Worm (Caenorhabditis elegans) whole organism, L4 larva: ENCODE results near the gene str-35.
"Not testable (repeated sequence)": the region's sequence is repeated elsewhere in the genome, so short reads cannot be mapped to it uniquely, and the experiment has no call there.

Experiments
- F26F4.8 ChIP-seq: fragments of 200-800 bp; sonication (Bioruptor generic); conservative IDR thresholded peaks from 2 replicates; pipeline ENCODE4 v1.3.6; 2022; ENCODE audit warnings: missing genetic modification characterization, missing compliant biosample characterization
- T20F7.1 ChIP-seq: fragments of 200-800 bp; sonication (Bioruptor generic); optimal IDR thresholded peaks from 2 replicates; lab custom pipeline; 2018; ENCODE audit warnings: mild to moderate bottlenecking, missing genetic modification characterization, missing compliant biosample characterization
- T26A8.4 ChIP-seq: fragments of 200-800 bp; sonication (Bioruptor generic); IDR thresholded peaks from 2 replicates; pipeline ENCODE4 v1.3.6; 2022; ENCODE audit warnings: missing genetic modification characterization, missing compliant biosample characterization
- Y105C5A.15 ChIP-seq: fragments of 200-800 bp; sonication (Bioruptor generic); IDR thresholded peaks from 2 replicates; pipeline ENCODE4 v1.3.6; 2022; ENCODE audit warnings: missing genetic modification characterization, missing compliant biosample characterization
- ZK337.2 ChIP-seq: fragments of 200-800 bp; sonication (Bioruptor generic); IDR thresholded peaks from 2 replicates; pipeline ENCODE4 v1.3.6; 2022; ENCODE audit warnings: missing genetic modification reagents, missing genetic modification characterization, missing compliant biosample characterization
- ZK546.5 ChIP-seq, 2 experiments: sonication (generic microtip); optimal IDR thresholded peaks; 2 replicates each; lab custom pipeline; 2017; ENCODE audit warnings: missing biosample characterization in 2 of 2, missing genetic modification characterization in 2 of 2
- aha-1 ChIP-seq: fragments of 150-350 bp; peaks from one replicate; lab custom pipeline; 2014; ENCODE audit warnings: missing biosample characterization, missing genetic modification characterization
- ama-1 ChIP-seq: fragments of 150-350 bp; optimal IDR thresholded peaks from 2 replicates; lab custom pipeline; 2014; ENCODE audit warnings: inconsistent platforms, mixed read lengths
- arid-1 ChIP-seq: fragments of 200-800 bp; sonication (Bioruptor generic); conservative IDR thresholded peaks from 2 replicates; pipeline ENCODE4 v1.3.6; 2022; ENCODE audit warnings: missing genetic modification reagents, missing genetic modification characterization, missing compliant biosample characterization
- ceh-32 ChIP-seq: sonication (generic microtip); optimal IDR thresholded peaks from 2 replicates; lab custom pipeline; 2016; ENCODE audit warnings: mild to moderate bottlenecking, missing genetic modification characterization, missing compliant biosample characterization; ENCODE audit not compliant: poor library complexity
- ces-1 ChIP-seq: fragments of 150-350 bp; sonication (generic microtip); optimal IDR thresholded peaks from 4 replicates; lab custom pipeline; 2014; ENCODE audit warnings: missing biosample characterization, missing genetic modification reagents, missing genetic modification characterization
- ctbp-1 ChIP-seq: fragments of 200-800 bp; sonication (Bioruptor generic); IDR thresholded peaks from 2 replicates; pipeline ENCODE4 v1.3.6; 2022; ENCODE audit warnings: missing genetic modification reagents, missing genetic modification characterization, missing compliant biosample characterization
- daf-12 ChIP-seq: fragments of 150-350 bp; optimal IDR thresholded peaks from 2 replicates; lab custom pipeline; 2014; ENCODE audit warnings: missing biosample characterization, missing genetic modification reagents, missing genetic modification characterization
- daf-16 ChIP-seq, 3 experiments: sonication (generic microtip); optimal IDR thresholded peaks; 2 replicates each; lab custom pipeline; 2016 to 2017; ENCODE audit warnings: missing genetic modification characterization in 3 of 3, missing genetic modification reagents in 3 of 3, mild to moderate bottlenecking in 2 of 3, missing compliant biosample characterization in 2 of 3, missing biosample characterization in 1 of 3, moderate library complexity in 1 of 3
- daf-8 ChIP-seq: fragments of 200-800 bp; sonication (Bioruptor generic); IDR thresholded peaks from 2 replicates; pipeline ENCODE4 v1.3.6; 2022; ENCODE audit warnings: missing genetic modification characterization, missing compliant biosample characterization
- dmd-6 ChIP-seq: fragments of 200-800 bp; sonication (Bioruptor generic); IDR thresholded peaks from 2 replicates; pipeline ENCODE4 v1.3.6; 2022; ENCODE audit warnings: missing genetic modification reagents, missing genetic modification characterization, missing compliant biosample characterization
- dmd-8 ChIP-seq: fragments of 200-800 bp; sonication (Bioruptor generic); IDR thresholded peaks from 2 replicates; pipeline ENCODE4 v1.3.6; 2022; ENCODE audit warnings: missing genetic modification characterization, missing compliant biosample characterization
- duxl-1 ChIP-seq: sonication (generic microtip); optimal IDR thresholded peaks from 2 replicates; lab custom pipeline; 2016; ENCODE audit warnings: mild to moderate bottlenecking, missing genetic modification characterization, moderate library complexity, missing compliant biosample characterization; ENCODE audit not compliant: poor library complexity
- egl-43 ChIP-seq: fragments of 200-800 bp; sonication (Bioruptor generic); IDR thresholded peaks from 2 replicates; pipeline ENCODE4 v1.3.6; 2022; ENCODE audit warnings: missing genetic modification reagents, missing genetic modification characterization, missing compliant biosample characterization
- gei-8 ChIP-seq: fragments of 200-800 bp; sonication (Bioruptor generic); optimal IDR thresholded peaks from 2 replicates; lab custom pipeline; 2018; ENCODE audit warnings: mild to moderate bottlenecking, missing genetic modification characterization, missing compliant biosample characterization
- hif-1 ChIP-seq, 2 experiments: sonication (generic microtip); optimal IDR thresholded peaks; 2 replicates each; lab custom pipeline; 2016 to 2017; ENCODE audit warnings: missing compliant biosample characterization in 2 of 2, missing genetic modification characterization in 2 of 2, missing genetic modification reagents in 2 of 2, missing genotype in 2 of 2, mild to moderate bottlenecking in 1 of 2
- hlh-11 ChIP-seq: fragments of 200-800 bp; sonication (Bioruptor generic); optimal IDR thresholded peaks from 2 replicates; lab custom pipeline; 2018; ENCODE audit warnings: mild to moderate bottlenecking, missing genetic modification characterization, missing compliant biosample characterization
- lin-1 ChIP-seq: fragments of 200-800 bp; sonication (Bioruptor generic); IDR thresholded peaks from 2 replicates; pipeline ENCODE4 v1.3.6; 2022; ENCODE audit warnings: missing genetic modification reagents, missing genetic modification characterization, missing compliant biosample characterization
- mdl-1 ChIP-seq, 2 experiments: fragments of 150-350 bp in 1 of 2; sonication (generic microtip) in 1 of 2; optimal IDR thresholded peaks; 2 replicates each; lab custom pipeline; 2014 to 2017; ENCODE audit warnings: missing biosample characterization in 2 of 2, missing genetic modification characterization in 2 of 2
- mxl-2 ChIP-seq: fragments of 200-800 bp; sonication (Bioruptor generic); conservative IDR thresholded peaks from 2 replicates; pipeline ENCODE4 v1.3.6; 2022; ENCODE audit warnings: missing genetic modification reagents, missing genetic modification characterization, missing compliant biosample characterization
- nhr-11 ChIP-seq: fragments of 150-350 bp; optimal IDR thresholded peaks from 2 replicates; lab custom pipeline; 2014; ENCODE audit warnings: missing biosample characterization, missing genetic modification characterization
- nhr-111 ChIP-seq: fragments of 200-800 bp; sonication (Bioruptor generic); optimal IDR thresholded peaks from 2 replicates; lab custom pipeline; 2018; ENCODE audit warnings: mild to moderate bottlenecking, missing genetic modification characterization, missing compliant biosample characterization
- nhr-28 ChIP-seq: fragments of 150-350 bp; optimal IDR thresholded peaks from 2 replicates; lab custom pipeline; 2014; ENCODE audit warnings: missing biosample characterization, missing genetic modification characterization
- nhr-42 ChIP-seq: fragments of 200-800 bp; sonication (Bioruptor generic); IDR thresholded peaks from 2 replicates; pipeline ENCODE4 v1.3.6; 2022; ENCODE audit warnings: missing genetic modification characterization, missing compliant biosample characterization
- nhr-6 ChIP-seq: fragments of 150-350 bp; optimal IDR thresholded peaks from 2 replicates; lab custom pipeline; 2014; ENCODE audit warnings: missing biosample characterization, missing genetic modification characterization
- nhr-76 ChIP-seq: fragments of 150-350 bp; optimal IDR thresholded peaks from 2 replicates; lab custom pipeline; 2014; ENCODE audit warnings: missing biosample characterization, missing genetic modification characterization
- php-3 ChIP-seq: fragments of 200-800 bp; sonication (Bioruptor generic); IDR thresholded peaks from 2 replicates; pipeline ENCODE4 v1.3.6; 2022; ENCODE audit warnings: missing genetic modification reagents, missing genetic modification characterization, missing compliant biosample characterization
- pqm-1 ChIP-seq: sonication (generic microtip); optimal IDR thresholded peaks from 2 replicates; lab custom pipeline; 2017; ENCODE audit warnings: missing biosample characterization, missing genetic modification characterization
- sdz-12 ChIP-seq: fragments of 200-800 bp; sonication (Bioruptor generic); optimal IDR thresholded peaks from 2 replicates; lab custom pipeline; 2018; ENCODE audit warnings: mild to moderate bottlenecking, missing genetic modification characterization, missing compliant biosample characterization
- set-16 ChIP-seq: fragments of 200-800 bp; sonication (Bioruptor generic); IDR thresholded peaks from 2 replicates; pipeline ENCODE4 v1.3.6; 2022; ENCODE audit warnings: missing genetic modification reagents, missing genetic modification characterization, missing compliant biosample characterization
- snpc-4 ChIP-seq: fragments of 150-350 bp; optimal IDR thresholded peaks from 2 replicates; lab custom pipeline; 2014; ENCODE audit warnings: missing biosample characterization, missing genetic modification characterization
- spr-1 ChIP-seq: sonication (generic microtip); optimal IDR thresholded peaks from 2 replicates; lab custom pipeline; 2016; ENCODE audit warnings: mild to moderate bottlenecking, missing genetic modification characterization, missing compliant biosample characterization
- unc-130 ChIP-seq: sonication (generic microtip); optimal IDR thresholded peaks from 2 replicates; lab custom pipeline; 2016; ENCODE audit warnings: missing genetic modification reagents, missing genetic modification characterization, missing compliant biosample characterization
- unc-39 ChIP-seq: sonication (generic microtip); optimal IDR thresholded peaks from 2 replicates; lab custom pipeline; 2017; ENCODE audit warnings: missing biosample characterization, missing genetic modification characterization
- unc-62 ChIP-seq, 3 experiments: fragments of 150-350 bp in 1 of 3; sonication (generic microtip); optimal IDR thresholded peaks in 2 of 3; peaks in 1 of 3; 1 replicate in 1 of 3; 2 replicates in 2 of 3; lab custom pipeline; 2014 to 2017; ENCODE audit warnings: missing biosample characterization in 3 of 3, missing genetic modification characterization in 3 of 3, missing genetic modification reagents in 3 of 3, missing genotype in 1 of 3
- vab-7 ChIP-seq: fragments of 200-800 bp; sonication (Bioruptor generic); IDR thresholded peaks from 2 replicates; pipeline ENCODE4 v1.3.6; 2022; ENCODE audit warnings: missing genetic modification reagents, missing genetic modification characterization, missing compliant biosample characterization
- zfp-3 ChIP-seq: fragments of 200-800 bp; sonication (Bioruptor generic); conservative IDR thresholded peaks from 2 replicates; pipeline ENCODE4 v1.3.6; 2022; ENCODE audit warnings: missing genetic modification reagents, missing genetic modification characterization, missing compliant biosample characterization

The str-35 gene

DNA sequence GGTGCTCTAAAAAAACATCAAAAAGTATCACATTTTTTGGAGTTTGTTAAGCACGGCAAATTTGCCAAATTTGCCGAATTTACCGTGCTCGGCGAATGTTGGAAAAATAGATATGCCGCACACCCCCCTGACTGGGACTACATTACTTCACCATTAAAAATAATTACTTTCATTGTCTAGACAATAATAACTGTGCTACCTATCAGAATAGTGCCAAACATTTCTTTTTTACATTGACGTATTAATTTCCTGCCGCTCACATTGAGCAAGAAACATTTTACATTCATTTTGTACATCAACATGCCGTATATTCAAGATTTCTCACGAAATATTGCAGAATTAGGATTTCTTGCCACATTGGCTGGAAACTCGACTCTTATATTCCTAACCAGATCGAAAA lies at the start of gene str-35:
Gene str-35 (plus strand): TSS at position 301 of the 400 bp plus-strand sequence.
- not testable (repeated sequence) for TF ChIP-seq nhr-28 (tag; lab: Kevin White, UChicago); ama-1 (lab: Kevin White, UChicago); hif-1 (tag; optimal IDR thresholded peaks at IDR 0.05; lab: Kevin White, UChicago)

DNA sequence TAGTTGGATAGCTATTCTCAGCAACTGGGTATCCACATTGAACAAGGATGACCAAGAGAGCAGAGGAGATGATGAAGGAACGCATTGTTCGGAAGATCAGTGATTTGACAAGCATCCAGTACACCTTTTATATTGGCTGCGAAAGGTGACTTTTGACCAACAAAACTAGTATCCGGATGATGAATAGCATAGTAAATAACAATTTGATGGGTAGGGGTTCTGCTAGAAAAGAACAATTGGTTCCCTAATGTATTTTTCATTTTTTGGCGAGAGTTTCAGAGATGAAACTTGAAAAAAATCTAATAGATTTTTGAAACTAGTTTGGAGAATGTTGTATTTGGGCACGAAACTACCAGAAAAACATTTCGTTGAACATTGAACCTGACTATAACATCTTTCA lies 46.4 kb upstream of the str-35 start, which contains the start of gene Y47D7A.11:
Gene Y47D7A.11 (minus strand): TSS at position 101 of the 400 bp plus-strand sequence.
- TF ChIP-seq unc-62 (GFP tag; optimal IDR thresholded peaks at IDR 0.05 in 1 of 2; lab: Kevin White, UChicago), result peak in 1 of 2 experiments; percentile 28
- TF ChIP-seq unc-62 (tag; optimal IDR thresholded peaks at IDR 0.05; lab: Kevin White, UChicago), result no peak
- no peak for TF ChIP-seq nhr-11 (tag; lab: Kevin White, UChicago)

DNA sequence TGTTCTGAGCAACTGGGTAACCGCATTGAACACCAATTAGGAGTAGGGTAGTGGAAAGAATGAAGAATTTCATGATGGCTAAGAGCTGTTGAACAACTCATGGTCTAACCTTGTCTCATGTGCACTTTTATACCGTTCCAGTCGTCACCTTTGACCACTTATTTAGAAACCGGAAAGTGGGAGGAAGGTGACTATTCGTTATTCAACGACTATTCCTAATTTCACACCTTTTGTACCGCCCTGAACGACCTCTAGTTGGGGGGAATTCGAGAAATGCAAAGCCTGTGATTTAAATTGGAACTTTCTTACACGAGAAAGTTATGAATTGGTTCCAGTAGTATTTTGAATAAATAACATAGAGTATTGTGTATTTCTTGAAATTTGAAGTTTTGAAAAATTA lies 45.1 kb upstream of the str-35 start, which contains the start of gene Y47D7A.12:
Gene Y47D7A.12 (minus strand): TSS at position 101 of the 400 bp plus-strand sequence.
- TF ChIP-seq unc-39 (no peak), ZK546.5 (tag; optimal IDR thresholded peaks at IDR 0.05; lab: Kevin White, UChicago) (no peak), daf-8 (GFP tag; lab: Robert Waterston, UW) (no peak), zfp-3 (no peak), spr-1 (no peak), snpc-4 (tag; lab: Kevin White, UChicago) (no peak), php-3 (GFP tag; lab: Robert Waterston, UW) (no peak), gei-8 (no peak), hif-1 (tag; optimal IDR thresholded peaks at IDR 0.05; lab: Kevin White, UChicago) (no peak), F26F4.8 (GFP tag; lab: Robert Waterston, UW) (no peak), arid-1 (GFP tag; lab: Robert Waterston, UW) (no peak), nhr-76 (tag; lab: Kevin White, UChicago) (no peak), daf-12 (tag; lab: Kevin White, UChicago) (no peak), nhr-42 (GFP tag; lab: Robert Waterston, UW) (no peak), ctbp-1 (GFP tag; lab: Robert Waterston, UW) (no peak), ces-1 (GFP tag; lab: Kevin White, UChicago) (no peak), nhr-6 (tag; lab: Kevin White, UChicago) (no peak), duxl-1 (tag; lab: Kevin White, UChicago) (no peak), pqm-1 (no peak), unc-130 (no peak)

DNA sequence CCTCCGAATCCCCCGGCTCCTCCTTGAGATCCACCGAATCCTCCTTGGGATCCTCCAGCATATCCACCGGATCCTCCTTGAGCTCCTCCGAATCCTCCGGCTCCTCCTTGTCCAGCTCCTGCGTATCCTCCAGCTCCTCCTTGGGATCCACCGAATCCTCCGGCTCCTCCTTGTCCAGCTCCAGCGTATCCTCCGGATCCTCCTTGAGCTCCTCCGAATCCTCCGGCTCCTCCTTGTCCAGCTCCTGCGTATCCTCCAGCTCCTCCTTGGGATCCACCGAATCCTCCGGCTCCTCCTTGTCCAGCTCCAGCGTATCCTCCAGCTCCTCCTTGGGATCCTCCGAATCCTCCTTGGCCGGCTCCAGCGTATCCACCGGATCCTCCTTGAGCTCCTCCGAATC lies 42.4 kb upstream of the str-35 start:
- TF ChIP-seq set-16 (GFP tag; lab: Robert Waterston, UW) (peak; percentile 46; the same call in 1 of the 2 replicates), unc-62 (GFP tag; optimal IDR thresholded peaks at IDR 0.05 in 1 of 2; lab: Kevin White, UChicago) (peak in 1 of 2 experiments; percentile 22)
- not testable (repeated sequence) for TF ChIP-seq unc-62 (tag; optimal IDR thresholded peaks at IDR 0.05; lab: Kevin White, UChicago)

DNA sequence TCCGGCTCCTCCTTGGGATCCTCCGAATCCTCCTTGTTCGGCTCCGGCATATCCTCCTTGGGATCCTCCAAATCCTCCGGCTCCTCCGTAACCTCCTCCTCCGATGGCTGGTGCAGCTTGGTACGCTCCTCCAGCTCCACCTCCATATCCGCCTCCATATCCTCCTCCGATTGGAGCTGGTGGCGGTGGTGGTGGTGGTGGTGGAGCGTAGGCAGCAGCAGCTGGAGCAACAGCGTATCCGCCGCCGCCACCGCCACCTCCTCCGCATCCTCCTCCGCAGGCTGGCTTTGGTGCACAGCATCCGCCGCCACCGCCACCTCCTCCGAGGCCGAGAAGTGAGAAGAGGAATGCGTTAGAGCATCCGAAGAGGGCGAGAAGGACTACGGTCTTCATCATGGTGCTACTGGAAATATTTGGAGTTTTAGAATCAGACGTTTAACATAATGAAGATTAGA lies 41.8 kb upstream of the str-35 start, which contains the start of gene Y47D7A.15:
Gene Y47D7A.15 (minus strand): TSS at position 405 of the 455 bp plus-strand sequence.
- TF ChIP-seq ceh-32 (tag; lab: Kevin White, UChicago) (no peak), T26A8.4 (no peak), dmd-6 (GFP tag; lab: Robert Waterston, UW) (no peak), Y105C5A.15 (GFP tag; lab: Robert Waterston, UW) (no peak), set-16 (GFP tag; lab: Robert Waterston, UW) (peak; percentile 96), mxl-2 (no peak), arid-1 (GFP tag; lab: Robert Waterston, UW) (no peak), sdz-12 (no peak), hif-1 (tag; optimal IDR thresholded peaks at IDR 0.05; lab: Kevin White, UChicago) (no peak), unc-130 (no peak), dmd-8 (GFP tag; lab: Robert Waterston, UW) (0 out of 2 replicates have a peak, but pooled peaks have one; percentile 45), mdl-1 (tag; optimal IDR thresholded peaks at IDR 0.05; lab: Kevin White, UChicago) (no peak), lin-1 (GFP tag; lab: Robert Waterston, UW) (no peak), aha-1 (tag; lab: Kevin White, UChicago) (peak; percentile 82), nhr-111 (GFP tag; lab: Kevin White, UChicago) (no peak), T20F7.1 (no peak), hlh-11 (tag; lab: Kevin White, UChicago) (no peak), unc-39 (no peak), vab-7 (no peak), egl-43 (GFP tag; lab: Robert Waterston, UW) (no peak), ZK337.2 (no peak), daf-16 (GFP tag; optimal IDR thresholded peaks at IDR 0.05; lab: Kevin White, UChicago) (no peak), daf-16 (tag; optimal IDR thresholded peaks at IDR 0.05; lab: Kevin White, UChicago) (no peak)
